Worm (Caenorhabditis elegans): ENCODE data around the gene unc-77.
A peak's percentile ranks its signal among the peaks of the same experiment; 100 is the strongest.

ce11 chrIV:6210574-6210973 lies 26.9 kb upstream of the unc-77 start, which contains the start of the genes ugt-24 and C49A9.6:
- TF ChIP-seq fos-1 (tag; optimal IDR thresholded peaks at IDR 0.05) = peak; percentile 78
- TF ChIP-seq lin-13 (GFP tag; optimal IDR thresholded peaks at IDR 0.05) = no peak
- no peak for TF ChIP-seq ama-1 (optimal IDR thresholded peaks at IDR 0.05)

Data from whole organism, L2 larva.